Worm (Caenorhabditis elegans): ENCODE results near the gene oac-58.

DNA sequence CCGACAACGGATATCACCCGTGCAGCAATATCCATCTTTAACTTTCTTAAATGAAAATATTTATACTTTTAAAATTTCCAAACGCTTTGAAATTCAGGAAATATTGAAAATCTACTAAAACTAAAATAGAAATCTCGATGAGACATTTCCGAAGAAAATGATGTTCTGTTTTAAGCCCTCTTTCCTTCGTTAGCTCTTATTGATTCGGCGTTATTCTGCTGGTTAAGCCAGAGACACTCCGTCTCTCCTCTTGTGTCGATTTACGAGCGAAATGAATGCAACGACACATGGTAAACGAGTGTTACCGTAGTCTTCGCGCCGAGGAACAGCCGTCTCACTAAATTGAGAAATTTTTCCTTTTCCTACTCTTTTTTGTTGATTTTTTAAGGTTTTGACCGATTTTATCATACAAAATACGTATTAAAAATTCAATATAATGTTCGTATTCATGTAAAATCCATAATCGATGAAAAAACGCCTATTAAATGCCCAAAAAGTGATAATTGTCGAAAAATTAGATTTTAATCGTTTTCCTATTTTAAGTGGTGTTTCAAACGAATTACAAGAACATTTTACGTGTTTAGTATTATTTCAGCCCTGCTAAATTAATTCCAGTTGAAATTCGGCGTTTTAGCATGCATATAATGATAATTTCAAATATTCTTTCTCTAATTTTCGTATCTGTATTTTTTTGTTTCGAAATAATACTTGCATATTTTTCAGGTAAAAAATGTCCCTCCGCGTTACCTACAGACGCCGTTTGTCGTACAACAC lies 43.0 kb downstream of the oac-58 start, which contains the start of the genes ppm-1.H and rpl-34:
- TF ChIP-seq aly-2 (tag; optimal IDR thresholded peaks at IDR 0.05) (no peak), ceh-16 (tag; optimal IDR thresholded peaks at IDR 0.05) (no peak), elt-3 (tag; optimal IDR thresholded peaks at IDR 0.05) (no peak), zag-1 (tag; optimal IDR thresholded peaks at IDR 0.05) (peak; percentile 4)

Measured in whole organism, L2 larva.